Fruit fly (Drosophila melanogaster) Kc167 (cell line): ENCODE measurements around the gene CG34251.

Source experiments
- Sin3A ChIP-seq: fragments of >200 bp; optimal IDR thresholded peaks from 2 replicates; lab custom pipeline; 2018; ENCODE audit warnings: missing external identifiers
- h ChIP-seq: fragments of >200 bp; optimal IDR thresholded peaks from 3 replicates; lab custom pipeline; 2018; ENCODE audit warnings: missing external identifiers
- psq ChIP-seq: fragments of >200 bp; optimal IDR thresholded peaks from 2 replicates; lab custom pipeline; 2017; ENCODE audit warnings: missing external identifiers
- ttk ChIP-seq: sonication (Bioruptor generic); optimal IDR thresholded peaks from 2 replicates; lab custom pipeline; 2017; ENCODE audit warnings: missing external identifiers

- TF ChIP-seq ttk (lab: Kevin White, UChicago) (no peak), psq (lab: Kevin White, UChicago) (no peak), h (no peak), Sin3A (lab: Kevin White, UChicago) (no peak)
Observed at dm6 chr3L:17657728-17658379, 13.6 kb upstream of the CG34251 start.
